Worm (Caenorhabditis elegans) whole organism, early embryonic: Measurements from ENCODE around the gene coa-1.

Experiments used
- B0310.2 ChIP-seq: sonication (generic microtip); optimal IDR thresholded peaks from 2 replicates; lab custom pipeline; 2016; ENCODE audit warnings: mild to moderate bottlenecking, missing genetic modification characterization, missing compliant biosample characterization
- F13C5.2 ChIP-seq: sonication (generic microtip); optimal IDR thresholded peaks from 2 replicates; lab custom pipeline; 2017; ENCODE audit warnings: mild to moderate bottlenecking, missing genetic modification characterization, inconsistent platforms, missing compliant biosample characterization
- aly-1 ChIP-seq: sonication (generic microtip); optimal IDR thresholded peaks from 2 replicates; lab custom pipeline; 2016; ENCODE audit warnings: missing genetic modification characterization, missing compliant biosample characterization
- ama-1 ChIP-seq: fragments of 150-350 bp; optimal IDR thresholded peaks from 2 replicates; lab custom pipeline; 2014
- ceh-13 ChIP-seq: fragments of 200-800 bp; sonication (Bioruptor generic); optimal IDR thresholded peaks from 2 replicates; lab custom pipeline; 2018; ENCODE audit warnings: mild to moderate bottlenecking, missing genetic modification characterization, missing compliant biosample characterization
- ceh-36 ChIP-seq: sonication (generic microtip); optimal IDR thresholded peaks from 2 replicates; lab custom pipeline; 2016; ENCODE audit warnings: missing genetic modification characterization, inconsistent platforms, missing compliant biosample characterization
- ets-7 ChIP-seq: sonication (generic microtip); optimal IDR thresholded peaks from 2 replicates; lab custom pipeline; 2016; ENCODE audit warnings: missing genotype, missing genetic modification characterization, missing compliant biosample characterization
- flt-1 ChIP-seq: fragments of 200-800 bp; sonication (Bioruptor generic); IDR thresholded peaks from 2 replicates; pipeline ENCODE4 v1.3.6; 2022; ENCODE audit warnings: missing genetic modification characterization, missing compliant biosample characterization
- hmbx-1 ChIP-seq: sonication (generic microtip); optimal IDR thresholded peaks from 2 replicates; lab custom pipeline; 2016; ENCODE audit warnings: mild to moderate bottlenecking, missing genetic modification characterization, missing compliant biosample characterization
- hmg-4 ChIP-seq: fragments of 200-800 bp; sonication (Bioruptor generic); optimal IDR thresholded peaks from 2 replicates; lab custom pipeline; 2018; ENCODE audit warnings: mild to moderate bottlenecking, missing genetic modification characterization, missing compliant biosample characterization
- hnd-1 ChIP-seq: sonication (generic microtip); optimal IDR thresholded peaks from 2 replicates; lab custom pipeline; 2016; ENCODE audit warnings: missing genetic modification characterization, missing compliant biosample characterization
- pes-1 ChIP-seq: fragments of 200-800 bp; sonication (Bioruptor generic); IDR thresholded peaks from 2 replicates; pipeline ENCODE4 v1.3.6; 2022; ENCODE audit warnings: missing genetic modification reagents, missing genetic modification characterization, missing compliant biosample characterization
- scrt-1 ChIP-seq: fragments of 200-800 bp; sonication (Bioruptor generic); IDR thresholded peaks from 2 replicates; pipeline ENCODE4 v1.3.6; 2022; ENCODE audit warnings: missing genetic modification characterization, missing compliant biosample characterization
- sea-1 ChIP-seq: fragments of 200-800 bp; sonication (Bioruptor generic); conservative IDR thresholded peaks from 2 replicates; pipeline ENCODE4 v1.3.6; 2022; ENCODE audit warnings: missing genetic modification characterization, missing compliant biosample characterization
- tbx-11 ChIP-seq: fragments of 200-800 bp; sonication (Bioruptor generic); IDR thresholded peaks from 2 replicates; pipeline ENCODE4 v1.3.6; 2022; ENCODE audit warnings: missing genetic modification characterization, missing compliant biosample characterization
- tbx-37 ChIP-seq: fragments of 200-800 bp; sonication (Bioruptor generic); conservative IDR thresholded peaks from 2 replicates; pipeline ENCODE4 v1.3.6; 2022; ENCODE audit warnings: missing genetic modification reagents, missing genetic modification characterization, missing compliant biosample characterization
- tra-4 ChIP-seq: sonication (generic microtip); optimal IDR thresholded peaks from 2 replicates; lab custom pipeline; 2017; ENCODE audit warnings: missing genetic modification characterization, missing compliant biosample characterization

coa-1 gene

ce11 chrIV:204998-205397 lies at the start of gene coa-1:
Gene coa-1, plus strand, starts transcription at chrIV:205298.
- TF ChIP-seq ets-7 (tag; lab: Kevin White, UChicago) (no peak), scrt-1 (GFP tag; lab: Robert Waterston, UW) (no peak), hnd-1 (tag; lab: Kevin White, UChicago) (no peak), flt-1 (GFP tag; lab: Robert Waterston, UW) (no peak), aly-1 (no peak), hmbx-1 (no peak), tra-4 (tag; lab: Kevin White, UChicago) (no peak), tbx-37 (GFP tag; lab: Robert Waterston, UW) (no peak), ceh-13 (GFP tag; lab: Kevin White, UChicago) (no peak), F13C5.2 (no peak), B0310.2 (tag; lab: Kevin White, UChicago) (no peak), tbx-11 (GFP tag; lab: Robert Waterston, UW) (no peak), sea-1 (no peak), ama-1 (lab: Kevin White, UChicago) (no peak), pes-1 (GFP tag; lab: Robert Waterston, UW) (no peak), hmg-4 (no peak), ceh-36 (no peak)

- TF ChIP-seq aly-1 = no peak
- no peak for TF ChIP-seq B0310.2 (tag; lab: Kevin White, UChicago)
- TF ChIP-seq tbx-37 (GFP tag; lab: Robert Waterston, UW) = no peak
- no peak for TF ChIP-seq flt-1 (GFP tag; lab: Robert Waterston, UW)
- no peak for TF ChIP-seq ama-1 (lab: Kevin White, UChicago)
- no peak for TF ChIP-seq tbx-11 (GFP tag; lab: Robert Waterston, UW)
- TF ChIP-seq sea-1 = no peak
- TF ChIP-seq ets-7 (tag; lab: Kevin White, UChicago) = no peak
- no peak for TF ChIP-seq hmg-4
- TF ChIP-seq pes-1 (GFP tag; lab: Robert Waterston, UW) = no peak
- no peak for TF ChIP-seq scrt-1 (GFP tag; lab: Robert Waterston, UW)
- TF ChIP-seq ceh-36 = no peak
- no peak for TF ChIP-seq hnd-1 (tag; lab: Kevin White, UChicago)
These were observed 47.3 kb upstream of the coa-1 start, which contains the start of gene gegf-1 for ce11 chrIV:157809-158208. Gene gegf-1, minus strand, starts transcription at chrIV:157909.

- no peak for TF ChIP-seq tra-4 (tag; lab: Kevin White, UChicago)
- TF ChIP-seq hnd-1 (tag; lab: Kevin White, UChicago) = no peak
- TF ChIP-seq pes-1 (GFP tag; lab: Robert Waterston, UW) = no peak
- no peak for TF ChIP-seq scrt-1 (GFP tag; lab: Robert Waterston, UW)
- no peak for TF ChIP-seq aly-1
- no peak for TF ChIP-seq ceh-13 (GFP tag; lab: Kevin White, UChicago)
- TF ChIP-seq sea-1 = no peak
- TF ChIP-seq tbx-11 (GFP tag; lab: Robert Waterston, UW) = no peak
- no peak for TF ChIP-seq tbx-37 (GFP tag; lab: Robert Waterston, UW)
- TF ChIP-seq flt-1 (GFP tag; lab: Robert Waterston, UW) = no peak
- TF ChIP-seq F13C5.2 = no peak
- TF ChIP-seq B0310.2 (tag; lab: Kevin White, UChicago) = no peak
- no peak for TF ChIP-seq ets-7 (tag; lab: Kevin White, UChicago)
- no peak for TF ChIP-seq hmbx-1
- no peak for TF ChIP-seq ama-1 (lab: Kevin White, UChicago)
- TF ChIP-seq hmg-4 = no peak
These were observed 46.4 kb upstream of the coa-1 start, which contains the start of gene Y38C1AA.7 for ce11 chrIV:158662-159061. Gene Y38C1AA.7, plus strand, starts transcription at chrIV:158962.

- TF ChIP-seq hnd-1 (tag; lab: Kevin White, UChicago) (no peak), ceh-36 (no peak), pes-1 (GFP tag; lab: Robert Waterston, UW) (no peak), hmg-4 (no peak)
These were observed 45.2 kb upstream of the coa-1 start, which contains the start of gene Y38C1AA.19 for ce11 chrIV:159864-160263. Gene Y38C1AA.19, plus strand, starts transcription at chrIV:160164.

- no peak for TF ChIP-seq ceh-13 (GFP tag; lab: Kevin White, UChicago)
- TF ChIP-seq tbx-37 (GFP tag; lab: Robert Waterston, UW) = no peak
- TF ChIP-seq scrt-1 (GFP tag; lab: Robert Waterston, UW) = no peak
- TF ChIP-seq tra-4 (tag; lab: Kevin White, UChicago) = no peak
- TF ChIP-seq ama-1 (lab: Kevin White, UChicago) = no peak
- TF ChIP-seq flt-1 (GFP tag; lab: Robert Waterston, UW) = no peak
- TF ChIP-seq aly-1 = no peak
- no peak for TF ChIP-seq ets-7 (tag; lab: Kevin White, UChicago)
- no peak for TF ChIP-seq ceh-36
- no peak for TF ChIP-seq pes-1 (GFP tag; lab: Robert Waterston, UW)
- no peak for TF ChIP-seq hmg-4
- TF ChIP-seq hmbx-1 = no peak
- no peak for TF ChIP-seq hnd-1 (tag; lab: Kevin White, UChicago)
- TF ChIP-seq F13C5.2 = no peak
These were observed 42.6 kb upstream of the coa-1 start, which contains the start of gene Y38C1AA.6 for ce11 chrIV:162530-162929. Gene Y38C1AA.6, plus strand, starts transcription at chrIV:162830.

ce11 chrIV:164777-165176 lies 40.3 kb upstream of the coa-1 start, which contains the start of gene cutl-24:
Gene cutl-24, plus strand, starts transcription at chrIV:165077.
- TF ChIP-seq pes-1 (GFP tag; lab: Robert Waterston, UW) = no peak

ce11 chrIV:171036-171435 lies 34.1 kb upstream of the coa-1 start:
- no peak for TF ChIP-seq tbx-37 (GFP tag; lab: Robert Waterston, UW)
- TF ChIP-seq B0310.2 (tag; lab: Kevin White, UChicago) = no peak
- no peak for TF ChIP-seq ceh-36
- TF ChIP-seq aly-1 = no peak
- TF ChIP-seq hmg-4 = no peak
- TF ChIP-seq scrt-1 (GFP tag; lab: Robert Waterston, UW) = no peak
- no peak for TF ChIP-seq hnd-1 (tag; lab: Kevin White, UChicago)

- TF ChIP-seq aly-1 (peak; percentile 35), flt-1 (GFP tag; lab: Robert Waterston, UW) (0 out of 2 replicates have a peak, but pooled peaks have one; percentile 15), ceh-36 (no peak), B0310.2 (tag; lab: Kevin White, UChicago) (peak; percentile 23), ama-1 (lab: Kevin White, UChicago) (no peak), tbx-11 (GFP tag; lab: Robert Waterston, UW) (0 out of 2 replicates have a peak, but pooled peaks have one; percentile 33), hmg-4 (peak; percentile 73)
These were observed 32.1 kb upstream of the coa-1 start for ce11 chrIV:172990-173389.
